Fruit fly (Drosophila melanogaster) whole organism, embryonic: ENCODE measurements around the gene Cby.

ENCODE experiments used
- Atf6 ChIP-seq: fragments of 200-800 bp; sonication (Bioruptor generic); IDR thresholded peaks from 2 replicates; pipeline ENCODE4 v1.3.6; 2022; ENCODE audit warnings: missing biosample characterization, missing genetic modification characterization
- CG10209 ChIP-seq: fragments of 200-800 bp; sonication (Bioruptor generic); optimal IDR thresholded peaks from 3 replicates; lab custom pipeline; 2017; ENCODE audit warnings: missing biosample characterization, mild to moderate bottlenecking, missing genetic modification characterization, missing genetic modification reagents
- CG10321 ChIP-seq: fragments of 200-800 bp; sonication (Bioruptor generic); IDR thresholded peaks from 2 replicates; pipeline ENCODE4 v1.3.6; 2022; ENCODE audit warnings: missing biosample characterization, missing genetic modification characterization
- CG10543 ChIP-seq: fragments of 200-800 bp; sonication (Bioruptor generic); optimal IDR thresholded peaks from 3 replicates; lab custom pipeline; 2017; ENCODE audit warnings: missing biosample characterization, mild to moderate bottlenecking, missing genetic modification characterization, moderate library complexity
- CG11247 ChIP-seq: fragments of 200-800 bp; sonication (Bioruptor generic); IDR thresholded peaks from 2 replicates; pipeline ENCODE4 v1.3.6; 2022; ENCODE audit warnings: missing biosample characterization, missing genetic modification characterization
- CG13287 ChIP-seq: fragments of 200-800 bp; sonication (Bioruptor generic); IDR thresholded peaks from 2 replicates; pipeline ENCODE4 v1.3.6; 2022; ENCODE audit warnings: missing biosample characterization, missing genetic modification characterization; ENCODE audit not compliant: partially characterized antibody
- CG14441 ChIP-seq: fragments of 200-800 bp; sonication (Bioruptor generic); IDR thresholded peaks from 2 replicates; pipeline ENCODE4 v1.3.6; 2022; ENCODE audit warnings: missing biosample characterization, missing genetic modification characterization
- CG15601 ChIP-seq: fragments of 200-800 bp; sonication (Bioruptor generic); optimal IDR thresholded peaks from 3 replicates; lab custom pipeline; 2019; ENCODE audit warnings: missing biosample characterization, mild to moderate bottlenecking, missing genetic modification characterization, moderate library complexity
- CG16863 ChIP-seq: fragments of 200-800 bp; sonication (Bioruptor generic); optimal IDR thresholded peaks from 3 replicates; lab custom pipeline; 2016; ENCODE audit warnings: missing biosample characterization, missing genetic modification characterization
- CG17568 ChIP-seq: fragments of 200-800 bp; sonication (Bioruptor generic); optimal IDR thresholded peaks from 2 replicates; lab custom pipeline; 2018; ENCODE audit warnings: missing biosample characterization, mild to moderate bottlenecking, missing genetic modification characterization, moderate library complexity
- CG17829 ChIP-seq: fragments of 200-800 bp; optimal IDR thresholded peaks from 2 replicates; lab custom pipeline; 2019; ENCODE audit warnings: missing biosample characterization, mild to moderate bottlenecking, missing genetic modification characterization, moderate library complexity
- CG18619 ChIP-seq: fragments of 200-800 bp; sonication (Bioruptor generic); optimal IDR thresholded peaks from 3 replicates; lab custom pipeline; 2017; ENCODE audit warnings: missing biosample characterization, mild to moderate bottlenecking, missing genetic modification characterization
- CG2202 ChIP-seq: fragments of 200-800 bp; sonication (Bioruptor generic); optimal IDR thresholded peaks from 2 replicates; lab custom pipeline; 2018; ENCODE audit warnings: missing biosample characterization, mild to moderate bottlenecking, missing genetic modification characterization
- CG3995 ChIP-seq: fragments of 200-800 bp; sonication (Bioruptor generic); optimal IDR thresholded peaks from 3 replicates; lab custom pipeline; 2016; ENCODE audit warnings: missing biosample characterization, missing genetic modification characterization
- CG6813 ChIP-seq: fragments of 200-800 bp; sonication (Bioruptor generic); optimal IDR thresholded peaks from 2 replicates; lab custom pipeline; 2017; ENCODE audit warnings: missing biosample characterization, missing genetic modification characterization, mild to moderate bottlenecking, moderate library complexity, missing genetic modification reagents
- CG7745 ChIP-seq: fragments of 200-800 bp; sonication (Bioruptor generic); optimal IDR thresholded peaks from 2 replicates; lab custom pipeline; 2018; ENCODE audit warnings: missing biosample characterization, mild to moderate bottlenecking, missing genetic modification characterization, moderate library complexity
- CG8290 ChIP-seq, 3 experiments: fragments of 200-800 bp; sonication (Bioruptor generic); optimal IDR thresholded peaks; 2 replicates each; lab custom pipeline; 2016 to 2019; ENCODE audit warnings: missing biosample characterization in 3 of 3, missing genetic modification characterization in 3 of 3, mild to moderate bottlenecking in 2 of 3, moderate library complexity in 1 of 3
- CG9932 ChIP-seq: fragments of 200-800 bp; sonication (Bioruptor generic); IDR thresholded peaks from 2 replicates; pipeline ENCODE4 v1.3.6; 2022; ENCODE audit warnings: missing biosample characterization, missing genetic modification characterization
- Dek ChIP-seq: fragments of 200-800 bp; sonication (Bioruptor generic); optimal IDR thresholded peaks from 3 replicates; lab custom pipeline; 2019; ENCODE audit warnings: missing biosample characterization, mild to moderate bottlenecking, missing genetic modification characterization, moderate library complexity
- Dll ChIP-seq: fragments of 200-800 bp; sonication (Bioruptor generic); IDR thresholded peaks from 4 replicates; pipeline ENCODE4 v1.3.6; 2022; ENCODE audit warnings: missing biosample characterization, missing genetic modification characterization; ENCODE audit not compliant: partially characterized antibody
- Drgx ChIP-seq: fragments of 200-800 bp; sonication (Bioruptor generic); IDR thresholded peaks from 2 replicates; pipeline ENCODE4 v1.3.6; 2022; ENCODE audit warnings: missing biosample characterization, missing genetic modification characterization
- ERR ChIP-seq: fragments of 200-800 bp; sonication (Bioruptor generic); optimal IDR thresholded peaks from 2 replicates; lab custom pipeline; 2016; ENCODE audit warnings: missing biosample characterization, missing genetic modification characterization
- Eip74EF ChIP-seq, 2 experiments: fragments of 200-800 bp in 1 of 2; fragments of >200 bp in 1 of 2; sonication (Bioruptor generic) in 1 of 2; optimal IDR thresholded peaks; 2 replicates each; lab custom pipeline; 2017 to 2019; ENCODE audit warnings: missing biosample characterization in 2 of 2, missing genetic modification characterization in 2 of 2, mild to moderate bottlenecking in 1 of 2, moderate library complexity in 1 of 2
- Ets65A ChIP-seq: fragments of 200-800 bp; sonication (Bioruptor generic); peaks from one replicate; lab custom pipeline; 2016; ENCODE audit warnings: missing biosample characterization, missing genetic modification characterization
- Fer1 ChIP-seq: fragments of 200-800 bp; sonication (Bioruptor generic); optimal IDR thresholded peaks from 2 replicates; lab custom pipeline; 2017; ENCODE audit warnings: missing biosample characterization, mild to moderate bottlenecking, missing genetic modification characterization
- Jarid2 ChIP-seq: fragments of 200-800 bp; sonication (Bioruptor generic); optimal IDR thresholded peaks from 3 replicates; lab custom pipeline; 2017; ENCODE audit warnings: mild to moderate bottlenecking, missing biosample characterization, missing genetic modification reagents, missing genetic modification characterization
- NFAT ChIP-seq: fragments of 200-800 bp; sonication (Bioruptor generic); IDR thresholded peaks from 2 replicates; pipeline ENCODE4 v1.3.6; 2022; ENCODE audit warnings: missing biosample characterization, missing genetic modification characterization
- Trl ChIP-seq, 3 experiments: fragments of >200 bp in 2 of 3; fragments of 200-800 bp in 1 of 3; sonication (Bioruptor generic) in 1 of 3; optimal IDR thresholded peaks; 2 replicates in 1 of 3; 3 replicates in 2 of 3; lab custom pipeline; 2016 to 2017; ENCODE audit warnings: missing biosample characterization in 1 of 3, missing genetic modification characterization in 1 of 3
- Xrp1 ChIP-seq: fragments of 200-800 bp; sonication (Bioruptor generic); IDR thresholded peaks from 2 replicates; pipeline ENCODE4 v1.3.6; 2022; ENCODE audit warnings: missing biosample characterization, missing genetic modification characterization
- al ChIP-seq: fragments of 200-800 bp; sonication (Bioruptor generic); IDR thresholded peaks from 2 replicates; pipeline ENCODE4 v1.3.6; 2022; ENCODE audit warnings: missing biosample characterization, missing genetic modification characterization
- amos ChIP-seq: fragments of 200-800 bp; sonication (Bioruptor generic); IDR thresholded peaks from 2 replicates; pipeline ENCODE4 v1.3.6; 2022; ENCODE audit warnings: missing biosample characterization, missing genetic modification characterization; ENCODE audit not compliant: partially characterized antibody
- bsh ChIP-seq, 2 experiments: fragments of 200-800 bp; sonication (Bioruptor generic); optimal IDR thresholded peaks; 2 replicates each; lab custom pipeline; 2017 to 2018; ENCODE audit warnings: mild to moderate bottlenecking in 2 of 2, missing biosample characterization in 2 of 2, missing genetic modification characterization in 2 of 2, moderate library complexity in 1 of 2
- chinmo ChIP-seq: fragments of 200-800 bp; sonication (Bioruptor generic); IDR thresholded peaks from 4 replicates; pipeline ENCODE4 v1.3.6; 2022; ENCODE audit warnings: missing biosample characterization, missing genetic modification characterization; ENCODE audit not compliant: partially characterized antibody
- chm ChIP-seq: fragments of 200-800 bp; sonication (Bioruptor generic); IDR thresholded peaks from 2 replicates; pipeline ENCODE4 v1.3.6; 2022; ENCODE audit warnings: missing biosample characterization, missing genetic modification characterization
- lbe ChIP-seq: fragments of 200-800 bp; sonication (Bioruptor generic); optimal IDR thresholded peaks from 2 replicates; lab custom pipeline; 2016; ENCODE audit warnings: missing biosample characterization, mild to moderate bottlenecking, missing genetic modification characterization
- maf-S ChIP-seq: fragments of 200-800 bp; sonication (Bioruptor generic); optimal IDR thresholded peaks from 2 replicates; lab custom pipeline; 2016; ENCODE audit warnings: missing biosample characterization, missing genetic modification characterization
- nom ChIP-seq: fragments of 200-800 bp; sonication (Bioruptor generic); optimal IDR thresholded peaks from 2 replicates; lab custom pipeline; 2017; ENCODE audit warnings: missing biosample characterization, missing genetic modification characterization, mild to moderate bottlenecking, moderate library complexity, missing genetic modification reagents
- pb ChIP-seq: fragments of 200-800 bp; sonication (Bioruptor generic); optimal IDR thresholded peaks from 3 replicates; lab custom pipeline; 2016; ENCODE audit warnings: missing biosample characterization, missing genetic modification characterization
- repo ChIP-seq: fragments of 200-800 bp; sonication (Bioruptor generic); optimal IDR thresholded peaks from 2 replicates; lab custom pipeline; 2016; ENCODE audit warnings: missing biosample characterization, missing genetic modification characterization
- row ChIP-seq: fragments of 200-800 bp; sonication (Bioruptor generic); IDR thresholded peaks from 3 replicates; pipeline ENCODE4 v1.3.6; 2022; ENCODE audit warnings: missing biosample characterization, missing genetic modification characterization
- sisA ChIP-seq: fragments of 200-800 bp; sonication (Bioruptor generic); IDR thresholded peaks from 2 replicates; pipeline ENCODE4 v1.3.6; 2022; ENCODE audit warnings: missing biosample characterization, missing genetic modification characterization
- sob ChIP-seq: fragments of 200-800 bp; sonication (Bioruptor generic); IDR thresholded peaks from 2 replicates; pipeline ENCODE4 v1.3.6; 2022; ENCODE audit warnings: missing biosample characterization, missing genetic modification characterization
- stc ChIP-seq: fragments of 200-800 bp; sonication (Bioruptor generic); IDR thresholded peaks from 2 replicates; pipeline ENCODE4 v1.3.6; 2022; ENCODE audit warnings: missing biosample characterization, missing genetic modification characterization
- vvl ChIP-seq: fragments of 200-800 bp; sonication (Bioruptor generic); IDR thresholded peaks from 2 replicates; pipeline ENCODE4 v1.3.6; 2022; ENCODE audit warnings: missing biosample characterization, missing genetic modification characterization
- zfh1 ChIP-seq: fragments of 200-800 bp; sonication (Bioruptor generic); IDR thresholded peaks from 3 replicates; pipeline ENCODE4 v1.3.6; 2022; ENCODE audit warnings: missing biosample characterization, missing genetic modification characterization
- zfh2 ChIP-seq: fragments of 200-800 bp; sonication (Bioruptor generic); optimal IDR thresholded peaks from 2 replicates; lab custom pipeline; 2016; ENCODE audit warnings: missing biosample characterization, missing genetic modification characterization

The Cby gene

DNA sequence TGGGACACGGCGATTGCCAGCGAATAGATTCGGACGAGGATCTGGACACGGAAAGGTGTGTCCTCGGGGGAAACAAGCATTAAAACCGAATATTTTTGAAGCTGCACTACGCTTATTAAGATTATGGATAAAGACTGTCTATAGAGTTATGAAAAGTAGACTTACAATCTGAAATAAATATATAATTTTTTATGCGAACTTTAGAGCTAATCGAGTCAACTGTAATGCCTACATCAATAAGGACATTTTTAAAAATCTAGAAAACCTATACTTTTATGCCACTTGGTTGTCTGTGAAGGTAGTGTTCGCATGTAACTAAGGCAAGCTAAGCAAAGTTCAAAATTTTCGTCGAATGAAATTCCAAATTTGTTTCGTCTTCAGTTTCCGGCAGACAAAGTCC lies 5.6 kb downstream of the Cby start, which contains the start of gene CG31178:
Gene CG31178 (plus strand): TSS at position 301 of the 400 bp plus-strand sequence.
- TF ChIP-seq Ets65A (GFP tag; lab: Kevin White, UChicago) (peak; percentile 28), sisA (GFP tag; lab: Robert Waterston, UW) (no peak), CG17568 (GFP tag; lab: Kevin White, UChicago) (no peak)

DNA sequence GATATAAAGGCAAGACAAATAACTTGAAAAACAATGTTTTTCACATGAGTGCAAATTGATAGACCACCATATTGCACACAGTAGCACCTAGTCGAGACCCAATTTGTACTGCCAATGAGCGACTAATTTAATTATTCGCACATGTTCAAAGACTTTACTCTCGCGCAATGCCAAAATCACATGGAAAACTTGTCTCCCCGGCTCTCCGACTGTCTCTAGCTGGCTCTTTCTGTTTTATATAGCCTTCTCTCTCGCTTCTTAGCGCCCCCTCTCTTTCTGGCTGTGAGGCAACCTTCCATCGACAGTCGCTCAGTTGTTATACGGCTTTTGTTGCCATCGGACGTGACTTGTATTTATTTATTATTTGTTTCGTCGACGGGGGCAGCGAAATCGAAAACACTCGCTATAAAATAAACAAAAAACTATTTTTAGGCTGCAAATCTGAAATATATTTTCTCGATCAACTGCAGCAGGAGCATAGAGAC lies 7.2 kb downstream of the Cby start, which contains the start of gene CG6656:
Gene CG6656 (plus strand): TSS at position 312 of the 485 bp plus-strand sequence.
- TF ChIP-seq Atf6 (GFP tag; lab: Robert Waterston, UW) (0 out of 2 replicates have a peak, but pooled peaks have one; percentile 48), vvl (GFP tag; lab: Robert Waterston, UW) (peak; percentile 72; the same call in 1 of the 2 replicates), CG18619 (GFP tag; lab: Kevin White, UChicago) (peak; percentile 5), bsh (GFP tag; optimal IDR thresholded peaks at IDR 0.05; lab: Kevin White, UChicago) (peak in 1 of 2 experiments; percentile 1), amos (GFP tag; lab: Robert Waterston, UW) (no peak), ERR (no peak), CG14441 (GFP tag; lab: Robert Waterston, UW) (0 out of 2 replicates have a peak, but pooled peaks have one; percentile 17), CG6813 (GFP tag; lab: Kevin White, UChicago) (peak; percentile 1), Drgx (GFP tag; lab: Robert Waterston, UW) (peak; percentile 49; the same call in 1 of the 2 replicates), Jarid2 (GFP tag; lab: Kevin White, UChicago) (peak; percentile 75), CG10543 (peak; percentile 75), CG15601 (tag; lab: Kevin White, UChicago) (no peak), stc (GFP tag; lab: Robert Waterston, UW) (no peak), NFAT (peak; percentile 34; the same call in 1 of the 2 replicates), Trl (optimal IDR thresholded peaks at IDR 0.05; lab: Kevin White, UChicago) (peak; percentile 61 to 85), Trl (GFP tag; optimal IDR thresholded peaks at IDR 0.05; lab: Kevin White, UChicago) (no peak), CG11247 (GFP tag; lab: Robert Waterston, UW) (no peak), Fer1 (peak; percentile 21), CG16863 (GFP tag; lab: Kevin White, UChicago) (peak; percentile 2), Dek (no peak), zfh2 (GFP tag; lab: Kevin White, UChicago) (no peak), CG10321 (GFP tag; lab: Robert Waterston, UW) (peak; percentile 84), repo (GFP tag; lab: Kevin White, UChicago) (peak; percentile 6), al (GFP tag; lab: Robert Waterston, UW) (no peak), chm (GFP tag; lab: Robert Waterston, UW) (peak; percentile 59; the same call in 1 of the 2 replicates), chinmo (GFP tag; lab: Robert Waterston, UW) (0 out of 4 replicates have a peak, but pooled peaks have one; percentile 43), maf-S (GFP tag; lab: Kevin White, UChicago) (no peak), CG17829 (tag; lab: Kevin White, UChicago) (peak; percentile 14), sob (0 out of 2 replicates have a peak, but pooled peaks have one; percentile 17), row (GFP tag; lab: Robert Waterston, UW) (peak; percentile 39; the same call in 2 of the 3 replicates), nom (GFP tag; lab: Kevin White, UChicago) (peak; percentile 33), CG9932 (0 out of 2 replicates have a peak, but pooled peaks have one; percentile 19), Dll (GFP tag; lab: Robert Waterston, UW) (0 out of 4 replicates have a peak, but pooled peaks have one; percentile 8), CG2202 (no peak), lbe (GFP tag; lab: Kevin White, UChicago) (peak; percentile 67), Xrp1 (GFP tag; lab: Robert Waterston, UW) (0 out of 2 replicates have a peak, but pooled peaks have one; percentile 29), CG3995 (no peak), zfh1 (GFP tag; lab: Robert Waterston, UW) (0 out of 3 replicates have a peak, but pooled peaks have one; percentile 35), pb (GFP tag; lab: Kevin White, UChicago) (peak; percentile 27), CG10209 (GFP tag; lab: Kevin White, UChicago) (peak; percentile 16), Eip74EF (GFP tag; optimal IDR thresholded peaks at IDR 0.05; lab: Kevin White, UChicago) (peak in 1 of 2 experiments; percentile 27), CG13287 (peak; percentile 33; the same call in 1 of the 2 replicates), CG7745 (peak; percentile 67), CG8290 (GFP tag; optimal IDR thresholded peaks at IDR 0.05; lab: Kevin White, UChicago) (no peak), CG8290 (tag; optimal IDR thresholded peaks at IDR 0.05; lab: Kevin White, UChicago) (peak in 1 of 2 experiments; percentile 46)
